Fruit fly (Drosophila melanogaster) whole organism, adult: ENCODE data around the gene CG45413.

Experiments used
- CG1620 ChIP-seq: fragments of 200-800 bp; sonication (Bioruptor generic); optimal IDR thresholded peaks from 2 replicates; lab custom pipeline; 2016; ENCODE audit warnings: missing biosample characterization, missing genetic modification characterization
- CG5204 ChIP-seq: fragments of 200-800 bp; sonication (Bioruptor generic); optimal IDR thresholded peaks from 2 replicates; lab custom pipeline; 2016; ENCODE audit warnings: missing biosample characterization, missing genetic modification characterization
- CG7045 ChIP-seq: fragments of 200-800 bp; sonication (Bioruptor generic); optimal IDR thresholded peaks from 2 replicates; lab custom pipeline; 2017; ENCODE audit warnings: missing biosample characterization, mild to moderate bottlenecking, missing genetic modification characterization
- CG7101 ChIP-seq: fragments of 200-800 bp; sonication (Bioruptor generic); optimal IDR thresholded peaks from 2 replicates; lab custom pipeline; 2018; ENCODE audit warnings: missing biosample characterization, mild to moderate bottlenecking, missing genetic modification characterization, moderate library complexity
- Clk ChIP-seq: fragments of 200-800 bp; sonication (Bioruptor generic); optimal IDR thresholded peaks from 2 replicates; lab custom pipeline; 2017; ENCODE audit warnings: missing biosample characterization, missing genetic modification characterization
- Crg-1 ChIP-seq: fragments of 200-800 bp; sonication (Bioruptor generic); optimal IDR thresholded peaks from 2 replicates; lab custom pipeline; 2016; ENCODE audit warnings: missing biosample characterization, missing genetic modification characterization
- Hr96 ChIP-seq: fragments of 200-800 bp; sonication (Bioruptor generic); optimal IDR thresholded peaks from 2 replicates; lab custom pipeline; 2016; ENCODE audit warnings: missing biosample characterization, missing genetic modification characterization
- Mnt ChIP-seq: fragments of 200-800 bp; sonication (Bioruptor generic); optimal IDR thresholded peaks from 2 replicates; lab custom pipeline; 2016; ENCODE audit warnings: missing biosample characterization, mild to moderate bottlenecking, missing genetic modification characterization
- cnc ChIP-seq, 2 experiments: fragments of >200 bp; optimal IDR thresholded peaks; 2 replicates each; lab custom pipeline; 2017
- kay ChIP-seq: fragments of 200-800 bp; sonication (Bioruptor generic); peaks from one replicate; lab custom pipeline; 2016; ENCODE audit warnings: missing biosample characterization, missing genetic modification characterization, borderline replicate concordance
- pad ChIP-seq: fragments of 200-800 bp; sonication (Bioruptor generic); optimal IDR thresholded peaks from 3 replicates; lab custom pipeline; 2017; ENCODE audit warnings: missing biosample characterization, missing genetic modification characterization, mild to moderate bottlenecking, moderate library complexity, missing genetic modification reagents
- toe ChIP-seq: fragments of 200-800 bp; sonication (Bioruptor generic); optimal IDR thresholded peaks from 2 replicates; lab custom pipeline; 2016; ENCODE audit warnings: missing biosample characterization, missing genetic modification characterization

dm6 chr3L:6975875-6976274 is 44.1 kb upstream of the CG45413 start:
- TF ChIP-seq Mnt (no peak), kay (GFP tag; lab: Kevin White, UChicago) (peak; percentile 72), cnc (optimal IDR thresholded peaks at IDR 0.05; lab: Kevin White, UChicago) (no peak), Clk (GFP tag; lab: Kevin White, UChicago) (no peak), CG5204 (GFP tag; lab: Kevin White, UChicago) (no peak), CG7101 (tag; lab: Kevin White, UChicago) (no peak), Crg-1 (GFP tag; lab: Kevin White, UChicago) (no peak), toe (GFP tag; lab: Kevin White, UChicago) (no peak), CG1620 (GFP tag; lab: Kevin White, UChicago) (no peak), CG7045 (no peak), Hr96 (GFP tag; lab: Kevin White, UChicago) (no peak), pad (GFP tag; lab: Kevin White, UChicago) (peak; percentile 66)
